Fruit fly (Drosophila melanogaster) whole organism, embryonic: Measurements from ENCODE around the gene pes.

Experiments
- Ada2b ChIP-seq: fragments of 200-800 bp; sonication (Bioruptor generic); IDR thresholded peaks from 2 replicates; pipeline ENCODE4 v1.3.6; 2022; ENCODE audit warnings: missing biosample characterization, missing genetic modification characterization
- Awh ChIP-seq: fragments of 200-800 bp; sonication (Bioruptor generic); IDR thresholded peaks from 2 replicates; pipeline ENCODE4, ENCODE4 v1.3.6; 2022; ENCODE audit warnings: missing biosample characterization, missing genetic modification characterization
- Bgb ChIP-seq: fragments of 200-800 bp; sonication (Bioruptor generic); IDR thresholded peaks from 2 replicates; pipeline ENCODE4 v1.3.6; 2022; ENCODE audit warnings: missing biosample characterization, missing genetic modification characterization; ENCODE audit not compliant: partially characterized antibody
- CG10267 ChIP-seq: fragments of 200-800 bp; sonication (Bioruptor generic); optimal IDR thresholded peaks from 2 replicates; lab custom pipeline; 2018; ENCODE audit warnings: missing biosample characterization, mild to moderate bottlenecking, missing genetic modification characterization, moderate library complexity
- CG10321 ChIP-seq: fragments of 200-800 bp; sonication (Bioruptor generic); IDR thresholded peaks from 2 replicates; pipeline ENCODE4 v1.3.6; 2022; ENCODE audit warnings: missing biosample characterization, missing genetic modification characterization
- CG10462 ChIP-seq: fragments of 200-800 bp; sonication (Bioruptor generic); optimal IDR thresholded peaks from 2 replicates; lab custom pipeline; 2016; ENCODE audit warnings: missing biosample characterization, missing genetic modification characterization
- CG10979 ChIP-seq: fragments of 200-800 bp; sonication (Bioruptor generic); optimal IDR thresholded peaks from 2 replicates; lab custom pipeline; 2018; ENCODE audit warnings: missing biosample characterization, mild to moderate bottlenecking, missing genetic modification characterization, moderate library complexity
- CG11696 ChIP-seq: fragments of 200-800 bp; sonication (Bioruptor generic); IDR thresholded peaks from 2 replicates; pipeline ENCODE4 v1.3.6; 2022; ENCODE audit warnings: missing biosample characterization, missing genetic modification characterization
- CG12299 ChIP-seq: fragments of 200-800 bp; sonication (Bioruptor generic); optimal IDR thresholded peaks from 2 replicates; lab custom pipeline; 2018; ENCODE audit warnings: missing biosample characterization, mild to moderate bottlenecking, missing genetic modification characterization
- CG12769 ChIP-seq: fragments of 200-800 bp; sonication (Bioruptor generic); optimal IDR thresholded peaks from 2 replicates; lab custom pipeline; 2019; ENCODE audit warnings: missing biosample characterization, mild to moderate bottlenecking, missing genetic modification characterization, moderate library complexity
- CG13287 ChIP-seq: fragments of 200-800 bp; sonication (Bioruptor generic); IDR thresholded peaks from 2 replicates; pipeline ENCODE4 v1.3.6; 2022; ENCODE audit warnings: missing biosample characterization, missing genetic modification characterization; ENCODE audit not compliant: partially characterized antibody
- CG15011 ChIP-seq: fragments of 200-800 bp; sonication (Bioruptor generic); optimal IDR thresholded peaks from 3 replicates; lab custom pipeline; 2018; ENCODE audit warnings: missing biosample characterization, mild to moderate bottlenecking, missing genetic modification characterization
- CG15269 ChIP-seq: fragments of 200-800 bp; sonication (Bioruptor generic); optimal IDR thresholded peaks from 2 replicates; lab custom pipeline; 2018; ENCODE audit warnings: missing biosample characterization, mild to moderate bottlenecking, missing genetic modification characterization, moderate library complexity
- CG2202 ChIP-seq: fragments of 200-800 bp; sonication (Bioruptor generic); optimal IDR thresholded peaks from 2 replicates; lab custom pipeline; 2018; ENCODE audit warnings: missing biosample characterization, mild to moderate bottlenecking, missing genetic modification characterization
- CG32772 ChIP-seq: fragments of 200-800 bp; sonication (Bioruptor generic); IDR thresholded peaks from 2 replicates; pipeline ENCODE4 v1.3.6; 2022; ENCODE audit warnings: missing biosample characterization, missing genetic modification characterization
- CG34376 ChIP-seq: fragments of 200-800 bp; sonication (Bioruptor generic); optimal IDR thresholded peaks from 2 replicates; lab custom pipeline; 2018; ENCODE audit warnings: missing biosample characterization, mild to moderate bottlenecking, missing genetic modification characterization
- CG43689 ChIP-seq: fragments of 200-800 bp; sonication (Bioruptor generic); IDR thresholded peaks from 2 replicates; pipeline ENCODE4 v1.3.6; 2022; ENCODE audit warnings: missing biosample characterization, missing genetic modification characterization
- CG4617 ChIP-seq: fragments of 200-800 bp; sonication (Bioruptor generic); optimal IDR thresholded peaks from 3 replicates; lab custom pipeline; 2016; ENCODE audit warnings: missing biosample characterization, missing genetic modification characterization, borderline replicate concordance
- CG4707 ChIP-seq: fragments of 200-800 bp; sonication (Bioruptor generic); optimal IDR thresholded peaks from 2 replicates; lab custom pipeline; 2018; ENCODE audit warnings: missing biosample characterization, mild to moderate bottlenecking, missing genetic modification characterization, moderate library complexity
- CG4820 ChIP-seq: fragments of 200-800 bp; sonication (Bioruptor generic); optimal IDR thresholded peaks from 3 replicates; lab custom pipeline; 2016; ENCODE audit warnings: missing biosample characterization, missing genetic modification characterization
- CG6683 ChIP-seq: fragments of 200-800 bp; sonication (Bioruptor generic); optimal IDR thresholded peaks from 2 replicates; lab custom pipeline; 2017; ENCODE audit warnings: missing biosample characterization, mild to moderate bottlenecking, missing genetic modification characterization, missing genetic modification reagents
- CG8089 ChIP-seq: fragments of 200-800 bp; sonication (Bioruptor generic); optimal IDR thresholded peaks from 3 replicates; lab custom pipeline; 2016; ENCODE audit warnings: missing biosample characterization, missing genetic modification characterization
- CG9215 ChIP-seq: fragments of 200-800 bp; sonication (Bioruptor generic); IDR thresholded peaks from 2 replicates; pipeline ENCODE4 v1.3.6; 2022; ENCODE audit warnings: missing biosample characterization, missing genetic modification characterization
- D ChIP-seq, 2 experiments: fragments of 200-800 bp in 1 of 2; fragments of >200 bp in 1 of 2; sonication (Bioruptor generic) in 1 of 2; optimal IDR thresholded peaks; 2 replicates in 1 of 2; 3 replicates in 1 of 2; lab custom pipeline; 2017; ENCODE audit warnings: mild to moderate bottlenecking in 1 of 2, missing biosample characterization in 1 of 2, missing genetic modification characterization in 1 of 2, missing genetic modification reagents in 1 of 2
- Dip3 ChIP-seq: fragments of 200-800 bp; sonication (Bioruptor generic); optimal IDR thresholded peaks from 3 replicates; lab custom pipeline; 2016; ENCODE audit warnings: missing biosample characterization, missing genetic modification characterization
- Eip74EF ChIP-seq, 2 experiments: fragments of 200-800 bp in 1 of 2; fragments of >200 bp in 1 of 2; sonication (Bioruptor generic) in 1 of 2; optimal IDR thresholded peaks; 2 replicates each; lab custom pipeline; 2017 to 2019; ENCODE audit warnings: missing biosample characterization in 2 of 2, missing genetic modification characterization in 2 of 2, mild to moderate bottlenecking in 1 of 2, moderate library complexity in 1 of 2
- HmgD ChIP-seq: fragments of 200-800 bp; sonication (Bioruptor generic); optimal IDR thresholded peaks from 3 replicates; lab custom pipeline; 2016; ENCODE audit warnings: missing biosample characterization, missing genetic modification characterization
- Hmx ChIP-seq: fragments of 200-800 bp; sonication (Bioruptor generic); optimal IDR thresholded peaks from 2 replicates; lab custom pipeline; 2016; ENCODE audit warnings: missing biosample characterization, missing genetic modification characterization
- Mrtf ChIP-seq: fragments of 200-800 bp; sonication (Bioruptor generic); IDR thresholded peaks from 3 replicates; pipeline ENCODE4 v1.3.6; 2022; ENCODE audit warnings: missing biosample characterization, missing genetic modification characterization
- NK7.1 ChIP-seq: fragments of 200-800 bp; sonication (Bioruptor generic); optimal IDR thresholded peaks from 3 replicates; lab custom pipeline; 2016; ENCODE audit warnings: missing biosample characterization, missing genetic modification characterization
- NfI ChIP-seq: fragments of 200-800 bp; sonication (Bioruptor generic); optimal IDR thresholded peaks from 3 replicates; lab custom pipeline; 2018; ENCODE audit warnings: missing biosample characterization, mild to moderate bottlenecking, missing genetic modification characterization, moderate library complexity
- Poxn ChIP-seq: fragments of 200-800 bp; sonication (Bioruptor generic); IDR thresholded peaks from 2 replicates; pipeline ENCODE4 v1.3.6; 2022; ENCODE audit warnings: missing biosample characterization, missing genetic modification characterization
- Six4 ChIP-seq: fragments of 200-800 bp; sonication (Bioruptor generic); optimal IDR thresholded peaks from 2 replicates; lab custom pipeline; 2016; ENCODE audit warnings: missing biosample characterization, missing genetic modification characterization
- ase ChIP-seq: fragments of 200-800 bp; sonication (Bioruptor generic); IDR thresholded peaks from 3 replicates; pipeline ENCODE4 v1.3.6; 2022; ENCODE audit warnings: missing biosample characterization, missing genetic modification characterization
- ash1 ChIP-seq: fragments of 200-800 bp; sonication (Bioruptor generic); optimal IDR thresholded peaks from 2 replicates; lab custom pipeline; 2018; ENCODE audit warnings: missing biosample characterization, mild to moderate bottlenecking, missing genetic modification characterization
- bbx ChIP-seq: fragments of 200-800 bp; sonication (Bioruptor generic); IDR thresholded peaks from 2 replicates; pipeline ENCODE4 v1.3.6; 2022; ENCODE audit warnings: missing biosample characterization, missing genetic modification characterization; ENCODE audit not compliant: partially characterized antibody
- cad ChIP-seq: fragments of >200 bp; optimal IDR thresholded peaks from 2 replicates; lab custom pipeline; 2017; ENCODE audit warnings: missing biosample characterization, missing genetic modification characterization
- caup ChIP-seq: fragments of 200-800 bp; sonication (Bioruptor generic); optimal IDR thresholded peaks from 3 replicates; lab custom pipeline; 2017; ENCODE audit warnings: missing biosample characterization, mild to moderate bottlenecking, missing genetic modification characterization, moderate library complexity; ENCODE audit not compliant: severe bottlenecking
- cg ChIP-seq: fragments of 200-800 bp; sonication (Bioruptor generic); optimal IDR thresholded peaks from 3 replicates; lab custom pipeline; 2019; ENCODE audit warnings: missing biosample characterization, mild to moderate bottlenecking, missing genetic modification characterization, moderate library complexity
- eyg ChIP-seq: fragments of 200-800 bp; sonication (Bioruptor generic); optimal IDR thresholded peaks from 3 replicates; lab custom pipeline; 2016; ENCODE audit warnings: missing biosample characterization, missing genetic modification characterization
- gcm ChIP-seq: fragments of 200-800 bp; sonication (Bioruptor generic); optimal IDR thresholded peaks from 2 replicates; lab custom pipeline; 2019; ENCODE audit warnings: missing biosample characterization, mild to moderate bottlenecking, missing genetic modification characterization, moderate library complexity
- lilli ChIP-seq: fragments of 200-800 bp; sonication (Bioruptor generic); optimal IDR thresholded peaks from 3 replicates; lab custom pipeline; 2016; ENCODE audit warnings: missing biosample characterization, missing genetic modification characterization
- lov ChIP-seq, 2 experiments: fragments of 200-800 bp in 1 of 2; fragments of >200 bp in 1 of 2; sonication (Bioruptor generic) in 1 of 2; IDR thresholded peaks in 1 of 2; optimal IDR thresholded peaks in 1 of 2; 2 replicates in 1 of 2; 3 replicates in 1 of 2; pipeline versions ENCODE4 v1.3.6 to Lab custom; 2017 to 2022; ENCODE audit warnings: missing biosample characterization in 1 of 2, missing genetic modification characterization in 1 of 2
- schlank ChIP-seq: fragments of 200-800 bp; sonication (Bioruptor generic); optimal IDR thresholded peaks from 2 replicates; lab custom pipeline; 2018; ENCODE audit warnings: missing biosample characterization, mild to moderate bottlenecking, missing genetic modification characterization
- sim ChIP-seq: fragments of 200-800 bp; sonication (Bioruptor generic); IDR thresholded peaks from 2 replicates; pipeline ENCODE4 v1.3.6; 2022; ENCODE audit warnings: missing biosample characterization, missing genetic modification characterization
- slou ChIP-seq: fragments of 200-800 bp; sonication (Bioruptor generic); optimal IDR thresholded peaks from 3 replicates; lab custom pipeline; 2016; ENCODE audit warnings: missing biosample characterization, missing genetic modification characterization
- trh ChIP-seq: fragments of 200-800 bp; sonication (Bioruptor generic); optimal IDR thresholded peaks from 2 replicates; lab custom pipeline; 2016; ENCODE audit warnings: missing biosample characterization, missing genetic modification characterization
- unc-4 ChIP-seq: fragments of 200-800 bp; sonication (Bioruptor generic); IDR thresholded peaks from 2 replicates; pipeline ENCODE4 v1.3.6; 2022; ENCODE audit warnings: missing biosample characterization, missing genetic modification characterization; ENCODE audit not compliant: partially characterized antibody
- yki ChIP-seq: fragments of >200 bp; optimal IDR thresholded peaks from 3 replicates; lab custom pipeline; 2018
- zfh1 ChIP-seq: fragments of 200-800 bp; sonication (Bioruptor generic); IDR thresholded peaks from 3 replicates; pipeline ENCODE4 v1.3.6; 2022; ENCODE audit warnings: missing biosample characterization, missing genetic modification characterization

The pes gene

DNA sequence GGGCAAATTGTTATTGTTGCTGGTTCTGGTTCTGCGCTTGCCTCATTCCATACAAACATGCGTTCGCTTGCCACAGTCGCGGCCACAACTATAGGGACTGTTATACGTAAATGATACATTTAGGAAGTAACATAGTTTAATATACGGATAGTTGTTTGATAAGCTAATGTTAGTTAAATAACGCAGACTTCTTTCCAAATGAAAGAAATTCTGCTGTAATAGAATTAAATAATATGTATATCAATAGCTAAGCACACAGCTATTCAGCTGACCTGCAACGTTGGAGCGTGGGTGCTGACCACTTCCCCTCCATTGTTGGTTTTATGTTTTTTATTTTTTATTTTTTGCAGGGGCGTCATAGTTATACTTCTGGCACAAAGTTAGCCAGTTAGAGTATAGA is 40.8 kb upstream of the pes start (continued):
- peak; percentile 88 for TF ChIP-seq CG11696
- TF ChIP-seq D (optimal IDR thresholded peaks at IDR 0.05; lab: Kevin White, UChicago), result no peak
- peak; percentile 25 for TF ChIP-seq D (GFP tag; optimal IDR thresholded peaks at IDR 0.05; lab: Kevin White, UChicago)
- TF ChIP-seq sim (GFP tag; lab: Robert Waterston, UW), result no peak
- TF ChIP-seq CG13287 (GFP tag; lab: Robert Waterston, UW), result no peak
- no peak for TF ChIP-seq cad (GFP tag; lab: Kevin White, UChicago)
- TF ChIP-seq NfI (GFP tag; lab: Kevin White, UChicago), result peak; percentile 32
- no peak for TF ChIP-seq Six4
- peak; percentile 26; the same call in 1 of the 3 replicates for TF ChIP-seq ase (GFP tag; lab: Robert Waterston, UW)
- no peak for TF ChIP-seq lov (optimal IDR thresholded peaks at IDR 0.05; lab: Kevin White, UChicago)
- TF ChIP-seq lov (GFP tag; IDR thresholded peaks at IDR 0.05; lab: Robert Waterston, UW), result 0 out of 3 replicates have a peak, but pooled peaks have one; percentile 39
- TF ChIP-seq CG10267 (tag; lab: Kevin White, UChicago), result peak; percentile 52
- TF ChIP-seq CG15011 (GFP tag; lab: Kevin White, UChicago), result no peak
- TF ChIP-seq Eip74EF (GFP tag; optimal IDR thresholded peaks at IDR 0.05; lab: Kevin White, UChicago), result peak in 1 of 2 experiments; percentile 49
- TF ChIP-seq NK7.1 (GFP tag; lab: Kevin White, UChicago), result no peak
- TF ChIP-seq CG4707 (GFP tag; lab: Kevin White, UChicago), result peak; percentile 35
- TF ChIP-seq HmgD (GFP tag; lab: Kevin White, UChicago), result no peak
- TF ChIP-seq unc-4 (GFP tag; lab: Robert Waterston, UW), result no peak
- peak; percentile 49 for TF ChIP-seq CG9215 (GFP tag; lab: Robert Waterston, UW)
- no peak for TF ChIP-seq Poxn (GFP tag; lab: Robert Waterston, UW)
- peak; percentile 70 for TF ChIP-seq CG12769 (tag; lab: Kevin White, UChicago)
- TF ChIP-seq Awh (GFP tag; lab: Robert Waterston, UW), result peak; percentile 63; the same call in 1 of the 2 replicates
- no peak for TF ChIP-seq bbx (GFP tag; lab: Robert Waterston, UW)
- no peak for TF ChIP-seq yki (lab: Kevin White, UChicago)
- no peak for TF ChIP-seq CG10321 (GFP tag; lab: Robert Waterston, UW)
- no peak for TF ChIP-seq cg (GFP tag; lab: Kevin White, UChicago)
- peak; percentile 24 for TF ChIP-seq Dip3 (GFP tag; lab: Kevin White, UChicago)
- TF ChIP-seq CG8089 (GFP tag; lab: Kevin White, UChicago), result no peak
- peak; percentile 20 for TF ChIP-seq eyg (GFP tag; lab: Kevin White, UChicago)
- TF ChIP-seq Bgb (GFP tag; lab: Robert Waterston, UW), result no peak
- TF ChIP-seq CG15269 (tag; lab: Kevin White, UChicago), result peak; percentile 71
- peak; percentile 61 for TF ChIP-seq gcm (GFP tag; lab: Kevin White, UChicago)
- TF ChIP-seq CG43689 (GFP tag; lab: Robert Waterston, UW), result no peak
- TF ChIP-seq CG10462 (GFP tag; lab: Kevin White, UChicago), result peak; percentile 2
- peak; percentile 1 for TF ChIP-seq CG2202 (tag; lab: Kevin White, UChicago)
- no peak for TF ChIP-seq slou
- no peak for TF ChIP-seq trh (GFP tag; lab: Kevin White, UChicago)
- TF ChIP-seq Hmx (GFP tag; lab: Kevin White, UChicago), result no peak
- TF ChIP-seq CG4617 (GFP tag; lab: Kevin White, UChicago), result no peak
- peak; percentile 70 for TF ChIP-seq lilli
- peak; percentile 52; the same call in 1 of the 2 replicates for TF ChIP-seq CG32772 (GFP tag; lab: Robert Waterston, UW)
- no peak for TF ChIP-seq CG4820 (GFP tag; lab: Kevin White, UChicago)
- no peak for TF ChIP-seq CG34376 (GFP tag; lab: Kevin White, UChicago)
- TF ChIP-seq caup (GFP tag; lab: Kevin White, UChicago), result peak; percentile 53
- no peak for TF ChIP-seq Mrtf
- peak; percentile 61 for TF ChIP-seq Ada2b
- TF ChIP-seq CG6683, result peak; percentile 3
- TF ChIP-seq schlank (tag; lab: Kevin White, UChicago), result no peak
- TF ChIP-seq zfh1 (GFP tag; lab: Robert Waterston, UW), result peak; percentile 23; the same call in 2 of the 3 replicates
- TF ChIP-seq ash1 (GFP tag; lab: Kevin White, UChicago), result no peak
- TF ChIP-seq CG10979 (tag; lab: Kevin White, UChicago), result peak; percentile 52
- peak; percentile 16 for TF ChIP-seq CG12299 (tag; lab: Kevin White, UChicago)
